Worm (Caenorhabditis elegans) whole organism, late embryonic: ENCODE measurements around the gene hpo-9.

ENCODE experiments used
- F13H6.1 ChIP-seq: sonication (generic microtip); optimal IDR thresholded peaks from 2 replicates; lab custom pipeline; 2016; ENCODE audit warnings: missing genetic modification characterization, missing compliant biosample characterization
- K09A11.1 ChIP-seq: sonication (generic microtip); optimal IDR thresholded peaks from 2 replicates; lab custom pipeline; 2017; ENCODE audit warnings: antibody characterized with exemption, mild to moderate bottlenecking, missing genetic modification characterization, missing compliant biosample characterization; ENCODE audit not compliant: insufficient read depth
- Y22D7AL.16 ChIP-seq: sonication (generic microtip); optimal IDR thresholded peaks from 2 replicates; lab custom pipeline; 2016; ENCODE audit warnings: missing genetic modification characterization, missing compliant biosample characterization
- ahr-1 ChIP-seq: sonication (generic microtip); optimal IDR thresholded peaks from 2 replicates; lab custom pipeline; 2016; ENCODE audit warnings: missing genetic modification characterization, missing compliant biosample characterization
- ama-1 ChIP-seq: fragments of 150-350 bp; optimal IDR thresholded peaks from 2 replicates; lab custom pipeline; 2014
- ceh-14 ChIP-seq: sonication (generic microtip); optimal IDR thresholded peaks from 2 replicates; lab custom pipeline; 2016; ENCODE audit warnings: missing genotype, missing genetic modification characterization, missing compliant biosample characterization
- ceh-22 ChIP-seq: sonication (generic microtip); optimal IDR thresholded peaks from 2 replicates; lab custom pipeline; 2017; ENCODE audit warnings: missing biosample characterization, missing genetic modification characterization
- ceh-24 ChIP-seq: sonication (generic microtip); optimal IDR thresholded peaks from 2 replicates; lab custom pipeline; 2016; ENCODE audit warnings: mild to moderate bottlenecking, missing genetic modification characterization, missing compliant biosample characterization
- ceh-30 ChIP-seq: fragments of 150-350 bp; optimal IDR thresholded peaks from 2 replicates; lab custom pipeline; 2014; ENCODE audit warnings: missing biosample characterization, missing genetic modification characterization
- ceh-34 ChIP-seq: sonication (generic microtip); optimal IDR thresholded peaks from 2 replicates; lab custom pipeline; 2016; ENCODE audit warnings: mild to moderate bottlenecking, missing genetic modification characterization, missing compliant biosample characterization
- ceh-45 ChIP-seq: fragments of 200-800 bp; sonication (Bioruptor generic); IDR thresholded peaks from 2 replicates; pipeline ENCODE4 v1.3.6; 2022; ENCODE audit warnings: missing genetic modification reagents, missing genetic modification characterization, missing compliant biosample characterization
- ceh-48 ChIP-seq: sonication (generic microtip); optimal IDR thresholded peaks from 2 replicates; lab custom pipeline; 2016; ENCODE audit warnings: missing genetic modification characterization, inconsistent platforms, missing compliant biosample characterization
- ceh-6 ChIP-seq: fragments of 200-800 bp; sonication (Bioruptor generic); optimal IDR thresholded peaks from 2 replicates; lab custom pipeline; 2018; ENCODE audit warnings: mild to moderate bottlenecking, missing genetic modification characterization, missing compliant biosample characterization
- che-1 ChIP-seq: sonication (generic microtip); optimal IDR thresholded peaks from 2 replicates; lab custom pipeline; 2016; ENCODE audit warnings: mild to moderate bottlenecking, missing genetic modification characterization, missing compliant biosample characterization
- elt-2 ChIP-seq: sonication (generic microtip); optimal IDR thresholded peaks from 2 replicates; lab custom pipeline; 2016; ENCODE audit warnings: missing genetic modification reagents, missing genetic modification characterization, missing compliant biosample characterization
- elt-4 ChIP-seq: sonication (generic microtip); optimal IDR thresholded peaks from 2 replicates; lab custom pipeline; 2016; ENCODE audit warnings: missing genetic modification characterization, missing compliant biosample characterization
- ets-4 ChIP-seq: sonication (generic microtip); optimal IDR thresholded peaks from 2 replicates; lab custom pipeline; 2016; ENCODE audit warnings: missing genetic modification characterization, missing compliant biosample characterization
- fax-1 ChIP-seq: sonication (generic microtip); optimal IDR thresholded peaks from 2 replicates; lab custom pipeline; 2016; ENCODE audit warnings: missing genotype, missing genetic modification characterization, missing compliant biosample characterization
- fkh-10 ChIP-seq: fragments of 150-350 bp; optimal IDR thresholded peaks from 2 replicates; lab custom pipeline; 2014; ENCODE audit warnings: missing biosample characterization, missing genetic modification reagents, missing genetic modification characterization
- fkh-6 ChIP-seq: sonication (generic microtip); optimal IDR thresholded peaks from 2 replicates; lab custom pipeline; 2016; ENCODE audit warnings: missing genetic modification characterization, missing compliant biosample characterization
- hlh-13 ChIP-seq: fragments of 200-800 bp; sonication (Bioruptor generic); optimal IDR thresholded peaks from 2 replicates; lab custom pipeline; 2018; ENCODE audit warnings: mild to moderate bottlenecking, missing genetic modification characterization, missing compliant biosample characterization
- hlh-30 ChIP-seq: sonication (generic microtip); optimal IDR thresholded peaks from 2 replicates; lab custom pipeline; 2017; ENCODE audit warnings: antibody characterized with exemption, missing genetic modification characterization, missing compliant biosample characterization; ENCODE audit not compliant: insufficient read depth
- hlh-6 ChIP-seq: sonication (generic microtip); optimal IDR thresholded peaks from 2 replicates; lab custom pipeline; 2016; ENCODE audit warnings: missing genotype, missing genetic modification characterization, missing compliant biosample characterization
- lin-11 ChIP-seq: fragments of 200-800 bp; sonication (Bioruptor generic); optimal IDR thresholded peaks from 2 replicates; lab custom pipeline; 2018; ENCODE audit warnings: mild to moderate bottlenecking, missing genetic modification characterization, missing compliant biosample characterization
- madf-2 ChIP-seq: sonication (generic microtip); optimal IDR thresholded peaks from 2 replicates; lab custom pipeline; 2017; ENCODE audit warnings: missing genetic modification characterization, missing compliant biosample characterization
- nfya-1 ChIP-seq: sonication (generic microtip); optimal IDR thresholded peaks from 2 replicates; lab custom pipeline; 2017; ENCODE audit warnings: missing genetic modification characterization, mild to moderate bottlenecking, missing compliant biosample characterization, antibody characterized with exemption, moderate library complexity
- nhr-11 ChIP-seq: fragments of 150-350 bp; optimal IDR thresholded peaks from 2 replicates; lab custom pipeline; 2014; ENCODE audit warnings: missing biosample characterization, missing genetic modification characterization
- nhr-232 ChIP-seq: sonication (generic microtip); optimal IDR thresholded peaks from 2 replicates; lab custom pipeline; 2016; ENCODE audit warnings: missing genetic modification characterization, missing compliant biosample characterization
- npax-4 ChIP-seq: sonication (generic microtip); optimal IDR thresholded peaks from 2 replicates; lab custom pipeline; 2016; ENCODE audit warnings: missing genetic modification characterization, missing compliant biosample characterization
- odd-2 ChIP-seq: sonication (generic microtip); optimal IDR thresholded peaks from 2 replicates; lab custom pipeline; 2017; ENCODE audit warnings: antibody characterized with exemption, mild to moderate bottlenecking, missing genetic modification characterization, missing compliant biosample characterization
- pag-3 ChIP-seq: sonication (generic microtip); optimal IDR thresholded peaks from 2 replicates; lab custom pipeline; 2016; ENCODE audit warnings: missing compliant biosample characterization, missing genetic modification characterization, borderline replicate concordance
- pqm-1 ChIP-seq: sonication (generic microtip); optimal IDR thresholded peaks from 2 replicates; lab custom pipeline; 2016; ENCODE audit warnings: missing genetic modification characterization, missing compliant biosample characterization
- pros-1 ChIP-seq: fragments of 150-350 bp; optimal IDR thresholded peaks from 2 replicates; lab custom pipeline; 2014; ENCODE audit warnings: missing biosample characterization, missing genetic modification reagents, missing genetic modification characterization
- ref-2 ChIP-seq: sonication (generic microtip); optimal IDR thresholded peaks from 2 replicates; lab custom pipeline; 2016; ENCODE audit warnings: missing genetic modification characterization, missing compliant biosample characterization
- sdc-2 ChIP-seq: sonication (generic microtip); optimal IDR thresholded peaks from 2 replicates; lab custom pipeline; 2016; ENCODE audit warnings: missing genotype, missing genetic modification characterization, missing compliant biosample characterization
- syd-9 ChIP-seq: sonication (generic microtip); optimal IDR thresholded peaks from 2 replicates; lab custom pipeline; 2016; ENCODE audit warnings: mild to moderate bottlenecking, missing genetic modification characterization, moderate library complexity, missing compliant biosample characterization
- tbx-2 ChIP-seq: sonication (generic microtip); optimal IDR thresholded peaks from 2 replicates; lab custom pipeline; 2016; ENCODE audit warnings: missing genetic modification characterization, missing compliant biosample characterization
- unc-42 ChIP-seq: sonication (generic microtip); optimal IDR thresholded peaks from 2 replicates; lab custom pipeline; 2016; ENCODE audit warnings: missing genotype, missing genetic modification characterization, missing compliant biosample characterization
- unc-55 ChIP-seq: sonication (generic microtip); optimal IDR thresholded peaks from 2 replicates; lab custom pipeline; 2017; ENCODE audit warnings: missing biosample characterization, missing genetic modification reagents, missing genetic modification characterization
- zip-5 ChIP-seq: sonication (generic microtip); optimal IDR thresholded peaks from 2 replicates; lab custom pipeline; 2016; ENCODE audit warnings: missing genetic modification characterization, missing compliant biosample characterization

The hpo-9 gene

DNA sequence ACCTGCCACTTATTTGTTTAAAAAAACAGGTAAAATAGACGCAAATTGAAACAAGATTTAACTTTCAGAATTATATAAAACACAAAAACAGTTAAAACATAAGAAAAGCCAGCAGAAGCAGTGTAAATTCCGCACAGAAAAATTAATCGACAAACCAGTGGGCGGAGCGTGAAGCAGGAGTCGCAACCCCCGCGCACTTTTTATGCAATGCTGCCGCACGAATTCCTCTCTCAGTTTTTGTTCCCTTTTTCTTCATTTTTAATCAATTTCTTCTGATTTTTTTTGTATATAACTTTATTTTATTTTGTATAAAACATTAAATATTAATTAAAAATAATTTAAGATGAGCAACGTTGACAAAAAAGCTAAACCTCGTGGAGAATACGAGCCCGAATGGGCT, 6.1 kb downstream of the hpo-9 start, which contains the start of the genes gei-6 and krr-1 (continued):
- peak; percentile 44 for TF ChIP-seq F13H6.1
- peak; percentile 74 for TF ChIP-seq ceh-48 (tag; lab: Kevin White, UChicago)
- no peak for TF ChIP-seq ets-4 (tag; lab: Kevin White, UChicago)
- peak; percentile 60 for TF ChIP-seq nhr-232 (tag; lab: Kevin White, UChicago)
- TF ChIP-seq unc-55 (GFP tag; lab: Kevin White, UChicago) = no peak
- TF ChIP-seq ceh-22 (tag; lab: Kevin White, UChicago) = no peak
- TF ChIP-seq unc-42 (tag; lab: Kevin White, UChicago) = peak; percentile 4
- TF ChIP-seq hlh-30 (tag; lab: Kevin White, UChicago) = no peak
- peak; percentile 36 for TF ChIP-seq hlh-6 (tag; lab: Kevin White, UChicago)
- no peak for TF ChIP-seq pag-3
- TF ChIP-seq nfya-1 = peak; percentile 85
- TF ChIP-seq syd-9 (tag; lab: Kevin White, UChicago) = peak; percentile 58
- peak; percentile 77 for TF ChIP-seq madf-2 (tag; lab: Kevin White, UChicago)
- peak; percentile 59 for TF ChIP-seq npax-4 (tag; lab: Kevin White, UChicago)
- peak; percentile 25 for TF ChIP-seq fkh-10 (GFP tag; lab: Kevin White, UChicago)
- TF ChIP-seq odd-2 (tag; lab: Kevin White, UChicago) = peak; percentile 87
- no peak for TF ChIP-seq nhr-11 (tag; lab: Kevin White, UChicago)
- no peak for TF ChIP-seq pros-1 (tag; lab: Kevin White, UChicago)
- peak; percentile 74 for TF ChIP-seq lin-11 (tag; lab: Kevin White, UChicago)
- TF ChIP-seq ahr-1 (tag; lab: Kevin White, UChicago) = peak; percentile 86
- TF ChIP-seq, all 69 proteins: peak for 52

DNA sequence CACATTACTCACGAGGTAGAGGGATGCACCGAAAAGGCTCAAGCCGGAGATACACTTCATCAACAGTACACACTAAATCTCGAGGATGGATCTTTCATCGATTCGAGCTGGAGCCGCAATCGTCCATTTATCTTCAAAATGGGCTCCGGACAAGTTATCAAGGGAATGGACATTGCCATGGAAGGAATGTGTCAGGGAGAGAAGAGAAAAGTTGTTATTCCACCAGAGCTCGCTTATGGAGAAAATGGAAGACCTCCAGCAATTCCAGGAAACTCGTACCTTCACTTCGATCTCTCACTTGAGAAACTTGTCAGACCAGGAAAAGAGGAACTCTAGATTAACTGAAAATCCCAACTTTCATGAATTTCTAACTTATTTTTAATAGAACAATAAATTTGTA, 11.0 kb downstream of the hpo-9 start:
- TF ChIP-seq ceh-30 (no peak), nfya-1 (no peak), K09A11.1 (no peak), tbx-2 (tag; lab: Kevin White, UChicago) (no peak), ama-1 (lab: Kevin White, UChicago) (peak; percentile 63), lin-11 (tag; lab: Kevin White, UChicago) (no peak), hlh-30 (tag; lab: Kevin White, UChicago) (no peak), elt-4 (tag; lab: Kevin White, UChicago) (no peak), ceh-45 (no peak)
- TF ChIP-seq, all 69 proteins: peak for 1

DNA sequence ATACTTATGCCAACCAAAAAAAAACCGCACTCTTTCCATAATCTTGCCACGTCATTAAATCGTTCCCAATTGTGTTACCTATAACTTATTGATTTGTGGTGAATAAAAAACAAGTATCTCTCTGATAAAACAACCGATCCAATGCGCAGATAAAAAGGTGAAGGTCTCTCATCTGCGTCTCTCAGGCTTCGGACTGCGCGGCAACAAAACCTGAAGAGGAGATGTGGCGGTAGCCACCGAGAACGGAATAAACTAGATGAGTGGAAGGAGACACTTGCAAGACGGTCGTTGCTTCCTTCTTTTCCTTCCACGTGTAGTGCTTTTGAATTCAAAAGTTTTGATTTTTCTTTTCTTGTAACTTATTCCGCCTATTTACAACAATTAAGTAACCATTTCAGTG, 12.0 kb downstream of the hpo-9 start, which contains the start of gene fkb-3:
TSS of gene fkb-3 (plus strand) at position 277 of the 400 bp plus-strand sequence.
- TF ChIP-seq syd-9 (tag; lab: Kevin White, UChicago) = no peak
- TF ChIP-seq ceh-24 (tag; lab: Kevin White, UChicago) = no peak
- no peak for TF ChIP-seq Y22D7AL.16
- no peak for TF ChIP-seq ceh-6 (GFP tag; lab: Kevin White, UChicago)
- TF ChIP-seq ceh-22 (tag; lab: Kevin White, UChicago) = no peak
- TF ChIP-seq elt-4 (tag; lab: Kevin White, UChicago) = no peak
- TF ChIP-seq ceh-34 (tag; lab: Kevin White, UChicago) = no peak
- no peak for TF ChIP-seq ceh-14 (tag; lab: Kevin White, UChicago)
- TF ChIP-seq elt-2 = no peak
- TF ChIP-seq ceh-45 = no peak
- TF ChIP-seq ahr-1 (tag; lab: Kevin White, UChicago) = no peak
- no peak for TF ChIP-seq nfya-1
- no peak for TF ChIP-seq fax-1 (tag; lab: Kevin White, UChicago)
- TF ChIP-seq ceh-30 = no peak
- TF ChIP-seq ref-2 (tag; lab: Kevin White, UChicago) = no peak
- TF ChIP-seq pqm-1 (tag; lab: Kevin White, UChicago) = no peak

DNA sequence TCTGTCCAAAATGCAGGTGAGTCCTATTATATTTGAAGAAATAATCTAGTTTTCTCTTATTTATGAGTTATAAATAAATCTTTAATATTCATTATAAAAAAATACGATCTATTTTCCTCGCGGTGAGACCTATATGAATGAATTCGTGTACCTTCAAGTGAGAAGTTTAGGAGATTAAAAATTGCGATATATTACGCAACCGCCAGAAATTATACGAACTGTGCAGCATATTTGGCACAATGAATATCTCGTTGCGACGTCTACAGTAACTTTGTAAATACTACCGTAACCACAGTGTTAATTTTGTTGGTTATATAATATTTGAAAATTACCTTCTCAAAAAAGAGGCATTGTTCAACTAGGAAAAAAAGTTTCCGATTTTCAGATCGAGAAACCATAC, 12.6 kb downstream of the hpo-9 start:
- TF ChIP-seq unc-42 (tag; lab: Kevin White, UChicago) (no peak), ceh-22 (tag; lab: Kevin White, UChicago) (no peak), zip-5 (tag; lab: Kevin White, UChicago) (no peak), unc-55 (GFP tag; lab: Kevin White, UChicago) (no peak), nhr-11 (tag; lab: Kevin White, UChicago) (no peak), tbx-2 (tag; lab: Kevin White, UChicago) (no peak), ceh-24 (tag; lab: Kevin White, UChicago) (no peak), elt-2 (no peak), fkh-6 (tag; lab: Kevin White, UChicago) (no peak), ets-4 (tag; lab: Kevin White, UChicago) (no peak), odd-2 (tag; lab: Kevin White, UChicago) (no peak), K09A11.1 (no peak), sdc-2 (tag; lab: Kevin White, UChicago) (no peak), nfya-1 (no peak), hlh-13 (GFP tag; lab: Kevin White, UChicago) (no peak), F13H6.1 (no peak), che-1 (tag; lab: Kevin White, UChicago) (no peak)
